Worm (Caenorhabditis elegans): ENCODE results near the gene pals-21.

The pals-21 gene

ce11 chrIII:1342919-1343419 lies 37.5 kb downstream of the pals-21 start, which contains the start of gene fbxa-27:
Gene fbxa-27 (plus strand): TSS chrIII:1342969.
- no peak for TF ChIP-seq nhr-23 (tag; optimal IDR thresholded peaks at IDR 0.05)
- no peak for TF ChIP-seq Y55F3AM.14 (GFP tag; optimal IDR thresholded peaks at IDR 0.05)
- TF ChIP-seq ZK546.5 (tag; optimal IDR thresholded peaks at IDR 0.05): no peak
- no peak for TF ChIP-seq nhr-77 (tag; optimal IDR thresholded peaks at IDR 0.05)
- no peak for TF ChIP-seq nhr-11 (tag; optimal IDR thresholded peaks at IDR 0.05)
- no peak for TF ChIP-seq elt-3 (tag; optimal IDR thresholded peaks at IDR 0.05)
- no peak for TF ChIP-seq skn-1 (tag; optimal IDR thresholded peaks at IDR 0.05)
- TF ChIP-seq C34F6.9 (tag; optimal IDR thresholded peaks at IDR 0.05): no peak
- no peak for TF ChIP-seq aly-2 (tag; optimal IDR thresholded peaks at IDR 0.05)
- TF ChIP-seq blmp-1 (tag; optimal IDR thresholded peaks at IDR 0.05; ENCODE audit: insufficient read depth): no peak
- no peak for TF ChIP-seq mbf-1 (tag; optimal IDR thresholded peaks at IDR 0.05)
- TF ChIP-seq sem-4 (tag; optimal IDR thresholded peaks at IDR 0.05): no peak

- TF ChIP-seq fos-1 (tag; optimal IDR thresholded peaks at IDR 0.05) (peak; percentile 48), unc-55 (GFP tag; optimal IDR thresholded peaks at IDR 0.05) (no peak), ztf-1 (GFP tag; conservative IDR thresholded peaks at IDR 0.05) (no peak), unc-62 (GFP tag; optimal IDR thresholded peaks at IDR 0.05) (no peak), unc-39 (tag; optimal IDR thresholded peaks at IDR 0.05) (no peak), crh-2 (tag; optimal IDR thresholded peaks at IDR 0.05) (no peak)
These were observed 37.9 kb downstream of the pals-21 start, which contains the start of gene fbxa-26 for ce11 chrIII:1342488-1342887. Gene fbxa-26 (minus strand): TSS chrIII:1342522.

- TF ChIP-seq ztf-4 (tag; optimal IDR thresholded peaks at IDR 0.05): no peak
- no peak for TF ChIP-seq nhr-10 (tag; optimal IDR thresholded peaks at IDR 0.05)
- no peak for TF ChIP-seq ceh-16 (tag; optimal IDR thresholded peaks at IDR 0.05)
- no peak for TF ChIP-seq ztf-11 (tag; optimal IDR thresholded peaks at IDR 0.05)
These were observed 40.2 kb downstream of the pals-21 start, which contains the start of gene fbxa-5 for ce11 chrIII:1340240-1340639. Gene fbxa-5 (minus strand): TSS chrIII:1340340.

- TF ChIP-seq nhr-77 (tag; optimal IDR thresholded peaks at IDR 0.05): no peak
- no peak for TF ChIP-seq unc-39 (tag; optimal IDR thresholded peaks at IDR 0.05)
- peak; percentile 60 for TF ChIP-seq fos-1 (tag; optimal IDR thresholded peaks at IDR 0.05)
- no peak for TF ChIP-seq lin-13 (GFP tag; optimal IDR thresholded peaks at IDR 0.05)
These were observed 48.5 kb downstream of the pals-21 start, which contains the start of gene Y82E9BL.19 for ce11 chrIII:1331894-1332293. Gene Y82E9BL.19 (plus strand): TSS chrIII:1332016.
